Worm (Caenorhabditis elegans): Measurements from ENCODE around the gene crb-1.

The crb-1 gene

DNA sequence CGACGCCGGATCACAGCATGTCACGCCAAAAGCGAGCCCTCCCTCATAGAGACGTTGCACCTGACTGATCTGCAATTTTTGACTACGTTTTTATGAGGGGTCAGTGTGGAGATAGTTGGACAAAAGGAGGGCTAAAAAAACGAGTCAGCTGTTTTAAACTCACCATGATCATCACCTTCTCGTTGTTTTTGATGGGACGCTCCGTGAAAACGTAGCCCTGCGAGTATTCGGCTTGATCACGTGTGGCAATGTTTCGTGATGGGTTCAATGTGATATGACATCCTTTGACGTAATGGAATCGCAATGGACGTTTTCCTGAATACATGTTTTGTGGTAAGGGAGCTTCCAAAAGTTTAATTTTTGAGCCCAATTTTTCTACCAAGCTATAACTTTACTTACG lies 28.7 kb downstream of the crb-1 start:
- TF ChIP-seq nhr-11 (tag; optimal IDR thresholded peaks at IDR 0.05) (peak; percentile 38), nhr-237 (tag; optimal IDR thresholded peaks at IDR 0.05) (no peak)

DNA sequence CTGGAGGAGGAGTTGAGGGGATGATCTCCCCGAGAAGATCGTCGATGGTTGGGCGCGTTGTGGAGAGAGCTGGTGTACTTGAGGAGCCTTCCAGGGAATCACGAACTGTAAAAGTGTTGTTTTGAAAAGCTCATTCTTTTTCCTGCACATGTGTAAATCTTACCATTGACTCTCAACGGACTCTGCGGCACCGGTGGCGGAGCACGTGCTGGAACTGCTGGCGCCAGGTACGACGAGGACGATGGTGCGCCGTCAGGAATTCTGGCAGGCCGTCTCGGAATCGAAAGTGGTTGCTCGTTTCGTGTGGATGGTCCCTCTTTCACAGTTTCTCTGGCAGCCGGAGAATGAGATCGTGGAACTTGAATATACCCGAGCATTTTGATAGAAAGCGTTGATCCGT lies 29.5 kb downstream of the crb-1 start:
- TF ChIP-seq nhr-28 (tag; optimal IDR thresholded peaks at IDR 0.05) = no peak
- TF ChIP-seq elt-2 (tag; optimal IDR thresholded peaks at IDR 0.05) = no peak
- no peak for TF ChIP-seq daf-12 (tag; optimal IDR thresholded peaks at IDR 0.05)
- TF ChIP-seq ceh-16 (tag; optimal IDR thresholded peaks at IDR 0.05) = no peak
- TF ChIP-seq mml-1 (tag; optimal IDR thresholded peaks at IDR 0.05) = no peak
- no peak for TF ChIP-seq mdl-1 (tag; optimal IDR thresholded peaks at IDR 0.05)
- no peak for TF ChIP-seq unc-39 (tag; optimal IDR thresholded peaks at IDR 0.05)
- TF ChIP-seq ceh-82 (tag; optimal IDR thresholded peaks at IDR 0.05) = no peak
- no peak for TF ChIP-seq elt-1 (tag; optimal IDR thresholded peaks at IDR 0.05)
- no peak for TF ChIP-seq fos-1 (tag; optimal IDR thresholded peaks at IDR 0.05)
- TF ChIP-seq ceh-9 (tag; optimal IDR thresholded peaks at IDR 0.05) = no peak
- TF ChIP-seq eor-1 (tag; optimal IDR thresholded peaks at IDR 0.05) = no peak
- no peak for TF ChIP-seq nhr-25 (tag; optimal IDR thresholded peaks at IDR 0.05)
- no peak for TF ChIP-seq lsy-12 (tag; optimal IDR thresholded peaks at IDR 0.05)
- no peak for TF ChIP-seq egl-5 (tag; optimal IDR thresholded peaks at IDR 0.05)
- TF ChIP-seq unc-62 (GFP tag; optimal IDR thresholded peaks at IDR 0.05) = no peak

DNA sequence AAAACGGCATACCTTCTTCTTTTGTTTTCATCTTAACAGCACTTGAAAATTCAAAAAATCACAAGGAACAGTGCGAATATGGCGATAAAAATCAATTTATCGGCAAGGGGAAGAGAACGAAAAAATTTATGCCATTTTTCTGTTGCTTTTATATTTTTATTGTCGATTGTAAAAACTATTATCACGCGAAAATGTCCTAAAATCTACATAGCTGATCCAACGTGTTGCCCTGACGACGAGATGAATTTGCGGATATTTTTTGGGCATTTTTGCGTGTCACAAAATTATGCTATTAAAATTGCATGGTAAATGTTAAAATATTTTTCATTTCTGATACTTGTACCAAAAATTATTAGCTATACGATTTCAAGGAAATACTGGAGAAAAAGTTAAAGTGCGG lies 31.8 kb downstream of the crb-1 start, which contains the start of gene F10D7.4:
Gene F10D7.4, minus strand, starts transcription at position 101 of the 400 bp plus-strand sequence.
- TF ChIP-seq egl-27 (tag; optimal IDR thresholded peaks at IDR 0.05) (no peak), nhr-67 (tag; optimal IDR thresholded peaks at IDR 0.05) (no peak), daf-12 (tag; optimal IDR thresholded peaks at IDR 0.05) (no peak), aly-2 (tag; optimal IDR thresholded peaks at IDR 0.05) (no peak)

DNA sequence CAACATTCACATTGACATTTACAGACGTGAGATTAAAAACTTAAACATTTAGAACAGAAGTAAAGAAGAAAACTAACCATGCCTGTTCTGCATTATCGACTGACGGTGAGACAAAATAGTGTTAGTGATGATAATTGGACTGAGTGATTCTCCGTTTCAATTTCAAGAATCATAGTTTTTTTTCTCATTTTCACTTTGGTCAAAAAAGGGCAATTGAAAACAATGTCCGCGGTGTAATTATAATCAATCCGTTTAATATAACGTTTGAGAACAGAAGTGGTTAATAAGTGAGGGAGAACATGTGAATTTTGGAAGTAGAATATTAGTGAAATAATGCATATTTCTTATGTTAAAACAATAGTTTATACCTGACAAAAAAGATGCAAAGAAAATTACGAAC lies 34.1 kb downstream of the crb-1 start, which contains the start of gene F10D7.10:
Gene F10D7.10, minus strand, starts transcription at position 101 of the 400 bp plus-strand sequence.
- TF ChIP-seq tbx-2 (tag; optimal IDR thresholded peaks at IDR 0.05) = no peak
- no peak for TF ChIP-seq skn-1 (tag; optimal IDR thresholded peaks at IDR 0.05)
- no peak for TF ChIP-seq nhr-77 (tag; optimal IDR thresholded peaks at IDR 0.05)
- TF ChIP-seq aly-2 (tag; optimal IDR thresholded peaks at IDR 0.05) = no peak
- TF ChIP-seq unc-39 (tag; optimal IDR thresholded peaks at IDR 0.05) = no peak
- TF ChIP-seq nhr-237 (tag; optimal IDR thresholded peaks at IDR 0.05) = no peak
- TF ChIP-seq daf-12 (tag; optimal IDR thresholded peaks at IDR 0.05) = no peak
- TF ChIP-seq egl-27 (tag; optimal IDR thresholded peaks at IDR 0.05) = no peak
- no peak for TF ChIP-seq ztf-4 (tag; optimal IDR thresholded peaks at IDR 0.05)
- TF ChIP-seq nfya-1 (tag; optimal IDR thresholded peaks at IDR 0.05; ENCODE audit: insufficient read depth) = no peak
- no peak for TF ChIP-seq lin-15B (tag; optimal IDR thresholded peaks at IDR 0.05)
- TF ChIP-seq nhr-11 (tag; optimal IDR thresholded peaks at IDR 0.05) = no peak
- TF ChIP-seq sea-2 (GFP tag; optimal IDR thresholded peaks at IDR 0.05) = no peak
- no peak for TF ChIP-seq nhr-25 (tag; optimal IDR thresholded peaks at IDR 0.05)
- TF ChIP-seq lin-39 (tag; optimal IDR thresholded peaks at IDR 0.05) = no peak
- no peak for TF ChIP-seq snpc-4 (tag; optimal IDR thresholded peaks at IDR 0.05)
- TF ChIP-seq zag-1 (tag; optimal IDR thresholded peaks at IDR 0.05) = no peak
- no peak for TF ChIP-seq mml-1 (tag; optimal IDR thresholded peaks at IDR 0.05)
- no peak for TF ChIP-seq elt-1 (tag; optimal IDR thresholded peaks at IDR 0.05)

DNA sequence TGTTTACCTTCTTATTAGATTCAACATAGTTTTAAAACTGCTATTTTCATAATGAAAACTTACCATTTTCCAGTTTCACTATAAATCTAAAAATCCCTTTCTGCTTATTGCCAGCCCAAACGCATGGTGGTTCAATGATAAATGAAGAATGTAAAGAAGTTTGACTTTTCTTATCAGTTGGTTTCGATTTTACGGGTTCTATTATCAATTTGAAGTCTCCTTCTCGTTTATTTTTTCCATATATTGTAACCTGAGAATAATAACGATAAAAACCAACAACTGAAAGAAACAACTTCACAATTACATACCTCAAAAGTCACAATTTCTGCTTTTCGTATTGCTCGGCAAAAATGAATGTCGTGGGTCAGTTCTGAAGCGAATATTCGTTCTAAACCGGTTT lies 34.8 kb downstream of the crb-1 start:
- TF ChIP-seq fkh-10 (GFP tag; optimal IDR thresholded peaks at IDR 0.05) (no peak), elt-2 (tag; optimal IDR thresholded peaks at IDR 0.05) (peak; percentile 56)

DNA sequence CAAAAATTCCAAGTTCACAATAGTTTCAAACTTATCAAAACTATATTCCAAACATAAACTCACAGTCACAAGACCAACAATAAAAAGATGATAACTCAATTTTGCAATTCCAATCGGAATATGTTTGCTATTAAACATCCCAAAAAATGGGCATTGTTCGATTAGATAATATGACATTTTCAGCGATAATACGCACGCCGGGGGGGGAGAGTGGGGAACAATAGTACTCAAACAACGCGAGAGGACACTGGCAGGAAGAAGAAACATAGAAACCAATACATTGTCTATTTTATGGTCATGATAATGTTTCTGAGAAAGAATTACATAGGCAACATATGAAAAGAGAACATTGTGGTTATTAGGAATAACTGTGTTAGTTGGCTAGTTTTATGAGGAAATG lies 37.9 kb downstream of the crb-1 start:
- TF ChIP-seq nhr-28 (tag; optimal IDR thresholded peaks at IDR 0.05) = no peak
- no peak for TF ChIP-seq nhr-23 (tag; optimal IDR thresholded peaks at IDR 0.05)
- TF ChIP-seq sea-2 (GFP tag; optimal IDR thresholded peaks at IDR 0.05) = no peak
- peak; percentile 31 for TF ChIP-seq pha-4 (tag; optimal IDR thresholded peaks at IDR 0.05)
- peak; percentile 56 for TF ChIP-seq pqm-1 (tag; optimal IDR thresholded peaks at IDR 0.05)
- no peak for TF ChIP-seq tbx-2 (tag; optimal IDR thresholded peaks at IDR 0.05)
- no peak for TF ChIP-seq ceh-28 (tag; optimal IDR thresholded peaks at IDR 0.05)
- TF ChIP-seq nhr-76 (tag; optimal IDR thresholded peaks at IDR 0.05) = no peak
- TF ChIP-seq elt-2 (tag; optimal IDR thresholded peaks at IDR 0.05) = peak; percentile 89
- TF ChIP-seq elt-1 (tag; optimal IDR thresholded peaks at IDR 0.05) = no peak

Measured in whole organism, L3 larva.